Fruit fly (Drosophila melanogaster) whole organism, wandering third instar larva: Measurements from ENCODE around the gene CG4576.

Experiments
- Abd-B ChIP-seq: fragments of >200 bp; optimal IDR thresholded peaks from 2 replicates; lab custom pipeline; 2017; ENCODE audit warnings: missing biosample characterization, missing genetic modification characterization
- CG32264 ChIP-seq: fragments of 200-800 bp; sonication (Bioruptor generic); optimal IDR thresholded peaks from 2 replicates; lab custom pipeline; 2016; ENCODE audit warnings: missing biosample characterization, missing genetic modification characterization
- CG9705 ChIP-seq: fragments of 200-800 bp; sonication (Bioruptor generic); optimal IDR thresholded peaks from 2 replicates; lab custom pipeline; 2018; ENCODE audit warnings: missing biosample characterization, mild to moderate bottlenecking, missing genetic modification characterization
- CrebA ChIP-seq: fragments of 200-800 bp; sonication (Bioruptor generic); optimal IDR thresholded peaks from 2 replicates; lab custom pipeline; 2016; ENCODE audit warnings: missing biosample characterization, mild to moderate bottlenecking, missing genetic modification characterization, borderline replicate concordance
- Dfd ChIP-seq: fragments of >200 bp; optimal IDR thresholded peaks from 2 replicates; lab custom pipeline; 2017; ENCODE audit warnings: missing biosample characterization, missing genetic modification characterization
- Dif ChIP-seq: fragments of 200-275, 200-300 bp; sonication (Bioruptor generic); optimal IDR thresholded peaks from 2 replicates; lab custom pipeline; 2018; ENCODE audit warnings: missing biosample characterization, missing genetic modification characterization; ENCODE audit not compliant: partially characterized antibody
- GATAd ChIP-seq: sonication (Bioruptor generic); optimal IDR thresholded peaks from 2 replicates; lab custom pipeline; 2016; ENCODE audit warnings: missing biosample characterization, missing genetic modification characterization
- HLH106 ChIP-seq: fragments of 200-800 bp; optimal IDR thresholded peaks from 3 replicates; lab custom pipeline; 2019; ENCODE audit warnings: missing biosample characterization, mild to moderate bottlenecking, missing genetic modification characterization, moderate library complexity
- Hnf4 ChIP-seq: fragments of 200-800 bp; sonication (Bioruptor generic); optimal IDR thresholded peaks from 2 replicates; lab custom pipeline; 2016; ENCODE audit warnings: missing biosample characterization, mild to moderate bottlenecking, missing genetic modification characterization
- Hr78 ChIP-seq: fragments of >200 bp; optimal IDR thresholded peaks from 2 replicates; lab custom pipeline; 2017; ENCODE audit warnings: missing biosample characterization, missing genetic modification characterization
- Hr83 ChIP-seq: fragments of 200-300 bp; sonication (Bioruptor generic); optimal IDR thresholded peaks from 2 replicates; lab custom pipeline; 2016; ENCODE audit warnings: missing biosample characterization, mild to moderate bottlenecking, missing genetic modification characterization, moderate library complexity; ENCODE audit not compliant: poor library complexity, severe bottlenecking
- Jra ChIP-seq: sonication (Bioruptor generic); optimal IDR thresholded peaks from 2 replicates; lab custom pipeline; 2016; ENCODE audit warnings: missing biosample characterization, missing genetic modification characterization
- Mio ChIP-seq: sonication (Bioruptor generic); optimal IDR thresholded peaks from 2 replicates; lab custom pipeline; 2016; ENCODE audit warnings: missing biosample characterization, missing genetic modification characterization
- Myc ChIP-seq: fragments of >200 bp; optimal IDR thresholded peaks from 2 replicates; lab custom pipeline; 2017
- N ChIP-seq: fragments of >200 bp; optimal IDR thresholded peaks from 2 replicates; lab custom pipeline; 2018; ENCODE audit warnings: missing biosample characterization, missing external identifiers, missing genetic modification characterization
- OdsH ChIP-seq: fragments of 200-800 bp; sonication (Bioruptor generic); optimal IDR thresholded peaks from 2 replicates; lab custom pipeline; 2016; ENCODE audit warnings: missing biosample characterization, mild to moderate bottlenecking, missing genetic modification characterization
- Rel ChIP-seq, 2 experiments: fragments of 200-800 bp; sonication (Bioruptor generic) in 1 of 2; optimal IDR thresholded peaks; 2 replicates in 1 of 2; 3 replicates in 1 of 2; lab custom pipeline; 2016 to 2019; ENCODE audit warnings: mild to moderate bottlenecking in 2 of 2, missing biosample characterization in 2 of 2, missing genetic modification characterization in 2 of 2, moderate library complexity in 1 of 2
- Sp1 ChIP-seq: fragments of 200-800 bp; sonication (Bioruptor generic); optimal IDR thresholded peaks from 3 replicates; lab custom pipeline; 2019; ENCODE audit warnings: missing biosample characterization, mild to moderate bottlenecking, missing genetic modification characterization, moderate library complexity
- Vsx2 ChIP-seq: fragments of 200-300, 225-300 bp; sonication (Bioruptor generic); optimal IDR thresholded peaks from 2 replicates; lab custom pipeline; 2018; ENCODE audit warnings: missing biosample characterization, missing genetic modification characterization; ENCODE audit not compliant: partially characterized antibody
- br ChIP-seq: fragments of 200-800 bp; sonication (Bioruptor generic); optimal IDR thresholded peaks from 2 replicates; lab custom pipeline; 2016; ENCODE audit warnings: missing biosample characterization, missing genetic modification characterization
- brk ChIP-seq: fragments of 200-800 bp; sonication (Bioruptor generic); optimal IDR thresholded peaks from 2 replicates; lab custom pipeline; 2016; ENCODE audit warnings: missing biosample characterization, mild to moderate bottlenecking, missing genetic modification characterization
- dl ChIP-seq, 2 experiments: fragments of 175-275, 200-275 bp in 1 of 2; fragments of 200-275 bp in 1 of 2; sonication (Bioruptor generic); optimal IDR thresholded peaks; lab custom pipeline; 2018; ENCODE audit warnings: mild to moderate bottlenecking in 2 of 2, missing biosample characterization in 2 of 2, missing genetic modification characterization in 2 of 2, moderate library complexity in 2 of 2; ENCODE audit not compliant: partially characterized antibody in 2 of 2, insufficient read depth in 1 of 2
- dmrt93B ChIP-seq: fragments of 200-800 bp; sonication (Bioruptor generic); optimal IDR thresholded peaks from 2 replicates; lab custom pipeline; 2018; ENCODE audit warnings: missing biosample characterization, mild to moderate bottlenecking, missing genetic modification characterization
- dsf ChIP-seq: sonication (Bioruptor generic); optimal IDR thresholded peaks from 2 replicates; lab custom pipeline; 2016; ENCODE audit warnings: missing biosample characterization, missing genetic modification characterization, borderline replicate concordance
- ey ChIP-seq: fragments of 200-800 bp; sonication (Bioruptor generic); optimal IDR thresholded peaks from 2 replicates; lab custom pipeline; 2016; ENCODE audit warnings: missing biosample characterization, missing genetic modification characterization
- foxo ChIP-seq, 2 experiments: fragments of 200-800 bp; sonication (Bioruptor generic); optimal IDR thresholded peaks; 2 replicates in 1 of 2; 3 replicates in 1 of 2; lab custom pipeline; 2016 to 2017; ENCODE audit warnings: missing biosample characterization in 2 of 2, missing genetic modification characterization in 2 of 2
- fru ChIP-seq: fragments of 200-800 bp; sonication (Bioruptor generic); optimal IDR thresholded peaks from 3 replicates; lab custom pipeline; 2016; ENCODE audit warnings: missing biosample characterization, mild to moderate bottlenecking, missing genetic modification characterization
- h ChIP-seq: fragments of 200-800 bp; sonication (Bioruptor generic); optimal IDR thresholded peaks from 3 replicates; lab custom pipeline; 2016; ENCODE audit warnings: missing biosample characterization, mild to moderate bottlenecking, missing genetic modification characterization
- jim ChIP-seq: fragments of 175-275, 200-325 bp; sonication (Bioruptor generic); optimal IDR thresholded peaks from 2 replicates; lab custom pipeline; 2016; ENCODE audit warnings: missing biosample characterization, mild to moderate bottlenecking, missing genetic modification characterization
- lola ChIP-seq: fragments of >200 bp; optimal IDR thresholded peaks from 2 replicates; lab custom pipeline; 2017; ENCODE audit warnings: missing biosample characterization, missing genetic modification characterization
- pan ChIP-seq: fragments of >200 bp; optimal IDR thresholded peaks from 2 replicates; lab custom pipeline; 2017
- psq ChIP-seq: fragments of 200-800 bp; sonication (Bioruptor generic); optimal IDR thresholded peaks from 3 replicates; lab custom pipeline; 2017; ENCODE audit warnings: missing biosample characterization, mild to moderate bottlenecking, missing genetic modification characterization, moderate library complexity
- rgr ChIP-seq: fragments of 200-800 bp; sonication (Bioruptor generic); optimal IDR thresholded peaks from 3 replicates; lab custom pipeline; 2016; ENCODE audit warnings: missing biosample characterization, mild to moderate bottlenecking, missing genetic modification characterization
- sage ChIP-seq: fragments of 200-800 bp; sonication (Bioruptor generic); optimal IDR thresholded peaks from 2 replicates; lab custom pipeline; 2016; ENCODE audit warnings: missing biosample characterization, mild to moderate bottlenecking, missing genetic modification characterization
- sv ChIP-seq: fragments of 200-800 bp; sonication (Bioruptor generic); optimal IDR thresholded peaks from 3 replicates; lab custom pipeline; 2016; ENCODE audit warnings: missing biosample characterization, missing genetic modification characterization
- tai ChIP-seq: sonication (Bioruptor generic); optimal IDR thresholded peaks from 2 replicates; lab custom pipeline; 2016; ENCODE audit warnings: missing biosample characterization, missing genetic modification characterization
- usp ChIP-seq: fragments of >200 bp; optimal IDR thresholded peaks from 2 replicates; lab custom pipeline; 2017; ENCODE audit warnings: missing biosample characterization, missing genetic modification characterization
- woc ChIP-seq: sonication (Bioruptor generic); optimal IDR thresholded peaks from 2 replicates; lab custom pipeline; 2016; ENCODE audit warnings: missing biosample characterization, mild to moderate bottlenecking, missing genetic modification characterization

Gene CG4576

dm6 chr3R:15807877-15808381 lies 17.6 kb upstream of the CG4576 start:
- no peak for TF ChIP-seq Vsx2 (GFP tag; lab: Kevin White, UChicago)
- peak; percentile 86 for TF ChIP-seq fru
- peak; percentile 72 for TF ChIP-seq psq

- no peak for TF ChIP-seq Jra (GFP tag; lab: Kevin White, UChicago)
- TF ChIP-seq Mio (GFP tag; lab: Kevin White, UChicago) = no peak
- TF ChIP-seq dmrt93B = no peak
- TF ChIP-seq CG32264 (GFP tag; lab: Kevin White, UChicago) = no peak
- TF ChIP-seq rgr = no peak
- TF ChIP-seq lola = no peak
- TF ChIP-seq usp (GFP tag; lab: Kevin White, UChicago) = no peak
- TF ChIP-seq CrebA (GFP tag; lab: Kevin White, UChicago) = no peak
- no peak for TF ChIP-seq Sp1 (GFP tag; lab: Kevin White, UChicago)
- no peak for TF ChIP-seq psq
- no peak for TF ChIP-seq jim (GFP tag; lab: Kevin White, UChicago)
- no peak for TF ChIP-seq br
- TF ChIP-seq sv = no peak
- TF ChIP-seq OdsH (GFP tag; lab: Kevin White, UChicago) = no peak
- TF ChIP-seq pan (lab: Kevin White, UChicago) = no peak
- no peak for TF ChIP-seq GATAd (GFP tag; lab: Kevin White, UChicago)
These were observed 15.2 kb upstream of the CG4576 start for dm6 chr3R:15810369-15810768.

DNA sequence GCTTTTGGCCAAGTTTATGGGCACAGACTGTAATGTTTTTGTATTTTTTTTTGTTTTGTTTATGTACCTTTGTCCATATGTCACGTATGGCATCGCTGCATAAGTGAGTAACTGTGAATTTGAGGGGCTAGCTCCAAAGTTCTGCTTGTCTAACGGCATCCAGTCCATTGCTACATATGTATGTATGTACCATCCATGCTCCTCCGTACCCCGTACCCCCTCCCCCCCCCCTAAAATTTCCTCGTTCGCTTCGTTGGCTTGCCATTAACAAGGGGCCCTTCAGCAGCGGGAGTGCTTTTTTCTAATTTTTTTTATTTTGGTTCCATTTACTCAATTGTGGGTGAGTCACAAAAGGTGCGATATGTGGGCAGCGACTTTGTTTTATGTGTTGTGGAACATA lies 11.4 kb upstream of the CG4576 start:
- TF ChIP-seq Hr78 (GFP tag; lab: Kevin White, UChicago) (no peak), Myc (no peak), ey (GFP tag; lab: Kevin White, UChicago) (no peak), psq (no peak), GATAd (GFP tag; lab: Kevin White, UChicago) (no peak), Dfd (peak; percentile 60)

dm6 chr3R:15816276-15816675 lies 9.3 kb upstream of the CG4576 start:
- no peak for TF ChIP-seq woc
- no peak for TF ChIP-seq N (GFP tag; lab: Kevin White, UChicago)
- TF ChIP-seq Hnf4 (GFP tag; lab: Kevin White, UChicago) = peak; percentile 7
- no peak for TF ChIP-seq Sp1 (GFP tag; lab: Kevin White, UChicago)
- TF ChIP-seq jim (GFP tag; lab: Kevin White, UChicago) = no peak
- TF ChIP-seq CG32264 (GFP tag; lab: Kevin White, UChicago) = no peak
- TF ChIP-seq HLH106 (tag; lab: Kevin White, UChicago) = no peak
- no peak for TF ChIP-seq br
- TF ChIP-seq foxo (GFP tag; optimal IDR thresholded peaks at IDR 0.05; lab: Kevin White, UChicago) = peak in 1 of 2 experiments; percentile 43
- TF ChIP-seq Myc = no peak
- TF ChIP-seq ey (GFP tag; lab: Kevin White, UChicago) = peak; percentile 7
- TF ChIP-seq usp (GFP tag; lab: Kevin White, UChicago) = no peak
- no peak for TF ChIP-seq dl (GFP tag; optimal IDR thresholded peaks at IDR 0.05; lab: Kevin White, UChicago; ENCODE audit: insufficient read depth in 1 of 2, partially characterized antibody in 2 of 2)
- TF ChIP-seq Vsx2 (GFP tag; lab: Kevin White, UChicago) = no peak
- TF ChIP-seq CG9705 (GFP tag; lab: Kevin White, UChicago) = no peak
- TF ChIP-seq Mio (GFP tag; lab: Kevin White, UChicago) = no peak
- TF ChIP-seq brk (GFP tag; lab: Kevin White, UChicago) = no peak
- no peak for TF ChIP-seq dsf (GFP tag; lab: Kevin White, UChicago)
- TF ChIP-seq Dif = no peak
- no peak for TF ChIP-seq pan (lab: Kevin White, UChicago)
- no peak for TF ChIP-seq sv
- no peak for TF ChIP-seq OdsH (GFP tag; lab: Kevin White, UChicago)
- TF ChIP-seq Hr78 (GFP tag; lab: Kevin White, UChicago) = no peak
- TF ChIP-seq tai = no peak
- no peak for TF ChIP-seq Jra (GFP tag; lab: Kevin White, UChicago)
- no peak for TF ChIP-seq rgr
- peak; percentile 48 for TF ChIP-seq h
- TF ChIP-seq fru = peak; percentile 21
- TF ChIP-seq Dfd = no peak
- TF ChIP-seq lola = no peak
- TF ChIP-seq Hr83 (GFP tag; lab: Kevin White, UChicago) = no peak
- TF ChIP-seq dmrt93B = no peak
- no peak for TF ChIP-seq sage
- no peak for TF ChIP-seq Rel (GFP tag; optimal IDR thresholded peaks at IDR 0.05; lab: Kevin White, UChicago)
- TF ChIP-seq Rel (tag; optimal IDR thresholded peaks at IDR 0.05; lab: Kevin White, UChicago) = no peak
- TF ChIP-seq CrebA (GFP tag; lab: Kevin White, UChicago) = no peak
- no peak for TF ChIP-seq psq
- no peak for TF ChIP-seq GATAd (GFP tag; lab: Kevin White, UChicago)
- no peak for TF ChIP-seq Abd-B
